Fruit fly (Drosophila melanogaster): ENCODE data around the gene Fpgs1.

dm6 chrX:12658400-12658998, 46.8 kb downstream of the Fpgs1 start:
- TF ChIP-seq Hr96 (GFP tag; optimal IDR thresholded peaks at IDR 0.05) = no peak
- no peak for TF ChIP-seq CG14711 (tag; optimal IDR thresholded peaks at IDR 0.05)
- no peak for TF ChIP-seq bab1 (GFP tag; optimal IDR thresholded peaks at IDR 0.05)
- TF ChIP-seq CG5204 (GFP tag; optimal IDR thresholded peaks at IDR 0.05) = no peak
- TF ChIP-seq CG12768 (GFP tag; optimal IDR thresholded peaks at IDR 0.05) = no peak
- TF ChIP-seq CG1620 (GFP tag; optimal IDR thresholded peaks at IDR 0.05) = no peak
- TF ChIP-seq CG11617 (GFP tag; optimal IDR thresholded peaks at IDR 0.05) = no peak
- no peak for TF ChIP-seq pad (GFP tag; optimal IDR thresholded peaks at IDR 0.05)
- no peak for TF ChIP-seq ovo (GFP tag; optimal IDR thresholded peaks at IDR 0.05)
- TF ChIP-seq CG33017 (tag; optimal IDR thresholded peaks at IDR 0.05) = no peak
- TF ChIP-seq CG7101 (tag; optimal IDR thresholded peaks at IDR 0.05) = no peak

Data from whole organism, adult.